Worm (Caenorhabditis elegans) whole organism, L4 larva: Measurements from ENCODE around the gene C55A1.7.
"Not testable (repeated sequence)": the region's sequence is repeated elsewhere in the genome, so short reads cannot be mapped to it uniquely, and the experiment has no call there.

Source experiments
- D1046.2 ChIP-seq: fragments of 200-800 bp; sonication (Bioruptor generic); IDR thresholded peaks from 2 replicates; pipeline ENCODE4 v1.3.6; 2022; ENCODE audit warnings: missing genetic modification characterization, missing compliant biosample characterization
- F44E2.7 ChIP-seq: fragments of 200-800 bp; sonication (Bioruptor generic); IDR thresholded peaks from 2 replicates; pipeline ENCODE4 v2.1.2; 2022; ENCODE audit warnings: missing genetic modification characterization, missing compliant biosample characterization
- R02D3.7 ChIP-seq: fragments of 150-350 bp; sonication (generic microtip); optimal IDR thresholded peaks from 3 replicates; lab custom pipeline; 2014; ENCODE audit warnings: missing biosample characterization, missing genetic modification characterization
- Y105C5A.15 ChIP-seq: fragments of 200-800 bp; sonication (Bioruptor generic); IDR thresholded peaks from 2 replicates; pipeline ENCODE4 v1.3.6; 2022; ENCODE audit warnings: missing genetic modification characterization, missing compliant biosample characterization
- Y48G9A.11 ChIP-seq: fragments of 200-800 bp; sonication (Bioruptor generic); IDR thresholded peaks from 2 replicates; pipeline ENCODE4 v1.3.6; 2022; ENCODE audit warnings: missing genetic modification reagents, missing genetic modification characterization, missing compliant biosample characterization
- Y5F2A.4 ChIP-seq: fragments of 200-800 bp; sonication (Bioruptor generic); optimal IDR thresholded peaks from 2 replicates; lab custom pipeline; 2018; ENCODE audit warnings: mild to moderate bottlenecking, missing genetic modification characterization, missing compliant biosample characterization
- Y75B8A.6 ChIP-seq: fragments of 200-800 bp; sonication (Bioruptor generic); IDR thresholded peaks from 2 replicates; pipeline ENCODE4 v1.3.6; 2022; ENCODE audit warnings: missing genetic modification reagents, missing genetic modification characterization, missing compliant biosample characterization
- ZK546.5 ChIP-seq, 2 experiments: sonication (generic microtip); optimal IDR thresholded peaks; 2 replicates each; lab custom pipeline; 2017; ENCODE audit warnings: missing biosample characterization in 2 of 2, missing genetic modification characterization in 2 of 2
- aly-2 ChIP-seq: sonication (generic microtip); optimal IDR thresholded peaks from 2 replicates; lab custom pipeline; 2018; ENCODE audit warnings: missing biosample characterization, missing genetic modification characterization
- ceh-44 ChIP-seq: fragments of 200-800 bp; sonication (Bioruptor generic); IDR thresholded peaks from 2 replicates; pipeline ENCODE4 v1.3.6; 2022; ENCODE audit warnings: missing genetic modification reagents, missing genetic modification characterization, missing compliant biosample characterization
- cey-2 ChIP-seq: sonication (generic microtip); optimal IDR thresholded peaks from 3 replicates; lab custom pipeline; 2017; ENCODE audit warnings: missing genetic modification characterization, mild to moderate bottlenecking, missing compliant biosample characterization, antibody characterized with exemption, borderline replicate concordance; ENCODE audit not compliant: insufficient read depth
- daf-12 ChIP-seq: fragments of 150-350 bp; optimal IDR thresholded peaks from 2 replicates; lab custom pipeline; 2014; ENCODE audit warnings: missing biosample characterization, missing genetic modification reagents, missing genetic modification characterization
- daf-16 ChIP-seq, 3 experiments: sonication (generic microtip); optimal IDR thresholded peaks; 2 replicates each; lab custom pipeline; 2016 to 2017; ENCODE audit warnings: missing genetic modification characterization in 3 of 3, missing genetic modification reagents in 3 of 3, mild to moderate bottlenecking in 2 of 3, missing compliant biosample characterization in 2 of 3, missing biosample characterization in 1 of 3, moderate library complexity in 1 of 3
- dmd-9 ChIP-seq: fragments of 200-800 bp; sonication (Bioruptor generic); IDR thresholded peaks from 2 replicates; pipeline ENCODE4 v1.3.6; 2022; ENCODE audit warnings: missing genetic modification reagents, missing genetic modification characterization, missing compliant biosample characterization
- dpl-1 ChIP-seq: fragments of 150-350 bp; optimal IDR thresholded peaks from 2 replicates; lab custom pipeline; 2014; ENCODE audit warnings: missing biosample characterization, missing genetic modification reagents, missing genetic modification characterization
- duxl-1 ChIP-seq: sonication (generic microtip); optimal IDR thresholded peaks from 2 replicates; lab custom pipeline; 2016; ENCODE audit warnings: mild to moderate bottlenecking, missing genetic modification characterization, moderate library complexity, missing compliant biosample characterization; ENCODE audit not compliant: poor library complexity
- fkh-10 ChIP-seq: fragments of 150-350 bp; optimal IDR thresholded peaks from 2 replicates; lab custom pipeline; 2014; ENCODE audit warnings: missing biosample characterization, missing genetic modification reagents, missing genetic modification characterization
- gei-8 ChIP-seq: fragments of 200-800 bp; sonication (Bioruptor generic); optimal IDR thresholded peaks from 2 replicates; lab custom pipeline; 2018; ENCODE audit warnings: mild to moderate bottlenecking, missing genetic modification characterization, missing compliant biosample characterization
- hlh-11 ChIP-seq: fragments of 200-800 bp; sonication (Bioruptor generic); optimal IDR thresholded peaks from 2 replicates; lab custom pipeline; 2018; ENCODE audit warnings: mild to moderate bottlenecking, missing genetic modification characterization, missing compliant biosample characterization
- hlh-30 ChIP-seq: sonication (generic microtip); optimal IDR thresholded peaks from 2 replicates; lab custom pipeline; 2017; ENCODE audit warnings: antibody characterized with exemption, mild to moderate bottlenecking, missing genetic modification characterization, missing compliant biosample characterization; ENCODE audit not compliant: insufficient read depth
- hmg-1.1 ChIP-seq: fragments of 200-800 bp; sonication (Bioruptor generic); IDR thresholded peaks from 2 replicates; pipeline ENCODE4 v1.3.6; 2022; ENCODE audit warnings: missing genetic modification reagents, missing genetic modification characterization, missing compliant biosample characterization
- jun-1 ChIP-seq: fragments of 150-350 bp; optimal IDR thresholded peaks from 2 replicates; lab custom pipeline; 2014; ENCODE audit warnings: missing biosample characterization, missing genetic modification reagents, missing genetic modification characterization
- lin-39 ChIP-seq: fragments of 150-350 bp; optimal IDR thresholded peaks from 2 replicates; lab custom pipeline; 2014; ENCODE audit warnings: missing biosample characterization, missing genetic modification reagents, missing genetic modification characterization
- madf-9 ChIP-seq: fragments of 200-800 bp; sonication (Bioruptor generic); conservative IDR thresholded peaks from 2 replicates; pipeline ENCODE4 v1.3.6; 2022; ENCODE audit warnings: missing genetic modification reagents, missing genetic modification characterization, missing compliant biosample characterization
- mdt-29 ChIP-seq: fragments of 200-800 bp; sonication (Bioruptor generic); IDR thresholded peaks from 2 replicates; pipeline ENCODE4 v1.3.6; 2022; ENCODE audit warnings: missing genetic modification reagents, missing genetic modification characterization, missing compliant biosample characterization
- mep-1 ChIP-seq: fragments of 150-350 bp; sonication (generic microtip); optimal IDR thresholded peaks from 3 replicates; lab custom pipeline; 2014; ENCODE audit warnings: missing biosample characterization, missing genetic modification characterization
- nhr-111 ChIP-seq: fragments of 200-800 bp; sonication (Bioruptor generic); optimal IDR thresholded peaks from 2 replicates; lab custom pipeline; 2018; ENCODE audit warnings: mild to moderate bottlenecking, missing genetic modification characterization, missing compliant biosample characterization
- nhr-41 ChIP-seq: fragments of 200-800 bp; sonication (Bioruptor generic); IDR thresholded peaks from 2 replicates; pipeline ENCODE4 v1.3.6; 2022; ENCODE audit warnings: missing genetic modification reagents, missing genetic modification characterization, missing compliant biosample characterization
- nhr-42 ChIP-seq: fragments of 200-800 bp; sonication (Bioruptor generic); IDR thresholded peaks from 2 replicates; pipeline ENCODE4 v1.3.6; 2022; ENCODE audit warnings: missing genetic modification characterization, missing compliant biosample characterization
- pqm-1 ChIP-seq: sonication (generic microtip); optimal IDR thresholded peaks from 2 replicates; lab custom pipeline; 2017; ENCODE audit warnings: missing biosample characterization, missing genetic modification characterization
- set-16 ChIP-seq: fragments of 200-800 bp; sonication (Bioruptor generic); IDR thresholded peaks from 2 replicates; pipeline ENCODE4 v1.3.6; 2022; ENCODE audit warnings: missing genetic modification reagents, missing genetic modification characterization, missing compliant biosample characterization
- skn-1 ChIP-seq: fragments of 150-350 bp; optimal IDR thresholded peaks from 2 replicates; lab custom pipeline; 2014; ENCODE audit warnings: missing biosample characterization, missing genetic modification characterization
- snpc-4 ChIP-seq: fragments of 150-350 bp; optimal IDR thresholded peaks from 2 replicates; lab custom pipeline; 2014; ENCODE audit warnings: missing biosample characterization, missing genetic modification characterization
- spr-3 ChIP-seq: fragments of 200-800 bp; sonication (Bioruptor generic); optimal IDR thresholded peaks from 2 replicates; lab custom pipeline; 2018; ENCODE audit warnings: mild to moderate bottlenecking, missing genetic modification characterization, missing compliant biosample characterization
- tag-97 ChIP-seq: fragments of 200-800 bp; sonication (Bioruptor generic); IDR thresholded peaks from 2 replicates; pipeline ENCODE4 v1.3.6; 2022; ENCODE audit warnings: missing genetic modification characterization, missing compliant biosample characterization
- unc-39 ChIP-seq: sonication (generic microtip); optimal IDR thresholded peaks from 2 replicates; lab custom pipeline; 2017; ENCODE audit warnings: missing biosample characterization, missing genetic modification characterization
- unc-62 ChIP-seq, 3 experiments: fragments of 150-350 bp in 1 of 3; sonication (generic microtip); optimal IDR thresholded peaks in 2 of 3; peaks in 1 of 3; 1 replicate in 1 of 3; 2 replicates in 2 of 3; lab custom pipeline; 2014 to 2017; ENCODE audit warnings: missing biosample characterization in 3 of 3, missing genetic modification characterization in 3 of 3, missing genetic modification reagents in 3 of 3, missing genotype in 1 of 3
- vab-7 ChIP-seq: fragments of 200-800 bp; sonication (Bioruptor generic); IDR thresholded peaks from 2 replicates; pipeline ENCODE4 v1.3.6; 2022; ENCODE audit warnings: missing genetic modification reagents, missing genetic modification characterization, missing compliant biosample characterization
- zfp-2 ChIP-seq: sonication (generic microtip); optimal IDR thresholded peaks from 2 replicates; lab custom pipeline; 2016; ENCODE audit warnings: mild to moderate bottlenecking, missing genetic modification characterization, missing compliant biosample characterization
- ztf-7 ChIP-seq: fragments of 150-350 bp; optimal IDR thresholded peaks from 2 replicates; lab custom pipeline; 2014; ENCODE audit warnings: missing biosample characterization, missing genetic modification characterization

C55A1.7 gene

DNA sequence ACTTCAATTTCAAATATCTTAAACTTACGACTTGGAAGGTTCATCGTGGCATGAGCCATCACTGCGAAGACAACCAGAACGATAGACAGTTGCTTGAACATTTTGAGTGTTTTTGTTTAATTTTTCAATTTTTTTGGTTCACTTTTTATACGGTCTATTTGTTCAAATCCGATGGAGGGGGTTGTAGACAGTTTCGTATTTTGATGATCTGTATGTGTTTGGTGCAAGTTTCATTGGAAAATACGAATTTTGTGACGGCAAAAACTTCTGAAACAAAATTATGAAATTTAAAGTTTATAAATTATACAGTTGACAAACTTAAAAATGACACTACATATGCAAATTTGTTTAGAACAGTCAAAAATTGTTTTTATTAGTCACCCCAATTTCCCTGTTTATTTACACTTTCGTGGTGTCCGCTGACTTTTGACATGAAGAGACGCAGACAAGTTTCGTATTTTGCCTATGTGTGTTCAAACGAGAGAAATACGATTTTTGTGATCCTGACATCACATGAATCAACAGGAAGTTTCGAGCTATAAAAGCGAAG is at the start of gene C55A1.7, which contains the start of gene C55A1.6:
Gene C55A1.7 (minus strand): TSS at position 101 of the 550 bp plus-strand sequence.
Gene C55A1.6 (plus strand): TSS at position 500 of the 550 bp plus-strand sequence.
- not testable (repeated sequence) for TF ChIP-seq dpl-1 (GFP tag; lab: Kevin White, UChicago); Y105C5A.15; hmg-1.1

DNA sequence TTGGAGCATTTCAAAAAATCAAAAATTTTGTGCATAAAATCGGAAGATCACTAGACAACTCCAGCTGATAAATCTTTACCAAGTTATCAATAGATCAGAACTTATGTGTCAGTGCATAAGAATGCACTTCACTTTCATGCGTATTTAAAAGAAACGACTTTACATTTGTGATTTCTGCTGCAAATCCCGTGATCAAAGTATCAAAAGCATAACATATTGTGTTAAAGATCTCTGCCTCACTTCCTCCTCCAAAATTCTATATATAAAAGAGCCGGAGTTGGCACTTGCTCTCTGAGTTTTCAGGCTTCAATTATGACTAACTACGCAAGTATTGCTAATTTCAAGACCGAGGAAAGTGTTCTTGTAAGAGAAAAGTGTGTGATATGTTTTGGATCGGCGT is 46.2 kb upstream of the C55A1.7 start, which contains the start of gene nhr-198:
Gene nhr-198 (plus strand): TSS at position 313 of the 400 bp plus-strand sequence.
- no peak for TF ChIP-seq R02D3.7 (tag; lab: Kevin White, UChicago)
- no peak for TF ChIP-seq daf-12 (tag; lab: Kevin White, UChicago)
- no peak for TF ChIP-seq gei-8
- TF ChIP-seq fkh-10 (GFP tag; lab: Kevin White, UChicago), result no peak
- no peak for TF ChIP-seq F44E2.7 (GFP tag; lab: Robert Waterston, UW)
- no peak for TF ChIP-seq tag-97 (GFP tag; lab: Robert Waterston, UW)
- no peak for TF ChIP-seq cey-2 (tag; lab: Kevin White, UChicago)
- TF ChIP-seq pqm-1 (tag; lab: Kevin White, UChicago), result no peak
- TF ChIP-seq Y75B8A.6 (GFP tag; lab: Robert Waterston, UW), result no peak
- TF ChIP-seq jun-1, result no peak
- no peak for TF ChIP-seq daf-16 (GFP tag; optimal IDR thresholded peaks at IDR 0.05; lab: Kevin White, UChicago)
- no peak for TF ChIP-seq daf-16 (tag; optimal IDR thresholded peaks at IDR 0.05; lab: Kevin White, UChicago)
- no peak for TF ChIP-seq lin-39 (tag; lab: Kevin White, UChicago)
- TF ChIP-seq Y5F2A.4 (GFP tag; lab: Kevin White, UChicago), result no peak
- no peak for TF ChIP-seq nhr-41
- TF ChIP-seq duxl-1, result no peak
- TF ChIP-seq snpc-4 (tag; lab: Kevin White, UChicago), result no peak

DNA sequence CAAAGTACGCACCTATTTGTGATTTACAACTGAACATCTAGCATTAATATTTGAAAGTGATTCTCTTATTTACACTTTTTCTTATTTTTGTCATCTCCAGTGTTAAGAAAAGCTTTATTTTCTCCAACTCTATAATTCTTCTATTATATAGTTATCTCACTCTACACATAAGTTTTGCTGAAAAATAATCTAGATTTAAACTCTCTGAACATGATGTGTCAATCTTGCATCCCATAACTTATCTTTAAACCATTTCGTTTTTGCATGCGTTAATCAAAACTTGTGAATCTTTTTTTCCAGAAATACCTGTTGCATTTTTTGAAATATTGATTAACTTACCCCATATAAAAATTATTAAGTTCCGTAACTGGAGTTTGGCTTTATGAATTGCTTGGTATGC is 42.5 kb upstream of the C55A1.7 start, which contains the start of gene nhr-268:
Gene nhr-268 (plus strand): TSS at position 301 of the 400 bp plus-strand sequence.
- no peak for TF ChIP-seq dmd-9
- TF ChIP-seq hlh-11 (tag; lab: Kevin White, UChicago), result no peak
- no peak for TF ChIP-seq nhr-42 (GFP tag; lab: Robert Waterston, UW)
- no peak for TF ChIP-seq mep-1 (tag; lab: Kevin White, UChicago)
- no peak for TF ChIP-seq unc-62 (GFP tag; optimal IDR thresholded peaks at IDR 0.05 in 1 of 2; lab: Kevin White, UChicago)
- TF ChIP-seq unc-62 (tag; optimal IDR thresholded peaks at IDR 0.05; lab: Kevin White, UChicago), result no peak
- no peak for TF ChIP-seq madf-9 (GFP tag; lab: Robert Waterston, UW)

DNA sequence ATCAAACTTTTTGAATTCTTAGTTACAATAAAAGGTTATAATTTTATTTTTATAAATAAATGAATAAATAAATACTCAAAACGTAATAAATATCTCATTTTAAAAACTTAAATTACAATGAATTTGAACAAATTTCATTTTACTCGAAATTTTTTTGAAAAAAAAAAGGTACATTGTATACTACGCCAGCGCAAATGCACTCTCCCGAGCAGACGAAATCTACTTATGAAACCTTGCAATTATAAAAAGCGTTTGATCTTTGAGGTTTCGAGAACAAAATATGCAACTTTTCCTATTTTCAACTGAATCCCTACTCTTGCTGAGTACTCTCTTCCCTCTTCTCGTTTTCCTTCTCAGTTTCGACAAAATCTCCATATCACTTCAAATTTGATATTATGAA is 40.2 kb upstream of the C55A1.7 start, which contains the start of gene nhr-197:
Gene nhr-197 (plus strand): TSS at position 301 of the 400 bp plus-strand sequence.
- TF ChIP-seq skn-1 (tag; lab: Kevin White, UChicago), result no peak
- TF ChIP-seq zfp-2 (tag; lab: Kevin White, UChicago), result no peak
- no peak for TF ChIP-seq ztf-7
- no peak for TF ChIP-seq vab-7 (GFP tag; lab: Robert Waterston, UW)
- peak in 1 of 2 experiments; percentile 57 for TF ChIP-seq unc-62 (GFP tag; optimal IDR thresholded peaks at IDR 0.05 in 1 of 2; lab: Kevin White, UChicago)
- TF ChIP-seq unc-62 (tag; optimal IDR thresholded peaks at IDR 0.05; lab: Kevin White, UChicago), result no peak
- TF ChIP-seq set-16 (GFP tag; lab: Robert Waterston, UW), result no peak
- TF ChIP-seq, all 104 proteins: peak for 1

- TF ChIP-seq aly-2 (tag; lab: Kevin White, UChicago) (no peak), mdt-29 (GFP tag; lab: Robert Waterston, UW) (no peak), hlh-30 (tag; lab: Kevin White, UChicago) (no peak), Y48G9A.11 (GFP tag; lab: Robert Waterston, UW) (no peak), unc-39 (tag; lab: Kevin White, UChicago) (no peak), vab-7 (GFP tag; lab: Robert Waterston, UW) (no peak), ceh-44 (no peak), ZK546.5 (tag; optimal IDR thresholded peaks at IDR 0.05; lab: Kevin White, UChicago) (no peak), nhr-111 (GFP tag; lab: Kevin White, UChicago) (no peak), spr-3 (GFP tag; lab: Kevin White, UChicago) (no peak), D1046.2 (GFP tag; lab: Robert Waterston, UW) (no peak)
Measured at ce11 chrV:15685599-15685998, 38.2 kb upstream of the C55A1.7 start, which contains the start of gene nhr-196. Gene nhr-196, plus strand, starts transcription at chrV:15685716.
